Worm (Caenorhabditis elegans): ENCODE results near the gene flp-10.
A peak's percentile ranks its signal among the peaks of the same experiment; 100 is the strongest.

flp-10 gene

DNA sequence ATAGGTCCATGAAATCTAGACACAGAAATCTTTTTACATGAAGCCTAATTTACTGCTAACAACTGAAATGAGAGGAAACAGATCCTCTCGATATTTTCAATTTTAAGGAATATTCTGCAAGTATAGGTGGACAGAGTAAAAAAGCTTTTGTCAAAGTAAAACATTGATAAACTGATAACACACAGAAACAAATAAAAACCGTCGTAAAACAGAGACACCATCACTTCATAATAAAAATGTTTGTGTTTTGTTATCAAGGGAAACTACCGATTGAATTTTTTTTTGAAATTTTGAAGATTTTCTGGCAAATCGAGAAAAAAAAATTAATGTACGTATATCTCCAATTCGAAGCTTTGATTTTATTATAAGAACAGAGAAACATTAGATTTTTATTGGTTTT, 12.5 kb downstream of the flp-10 start (continued):
- TF ChIP-seq zag-1 (tag; optimal IDR thresholded peaks at IDR 0.05) = no peak
- TF ChIP-seq nhr-77 (tag; optimal IDR thresholded peaks at IDR 0.05) = peak; percentile 6
- TF ChIP-seq ceh-44 (GFP tag; IDR thresholded peaks at IDR 0.05) = no peak
- TF ChIP-seq nhr-237 (tag; optimal IDR thresholded peaks at IDR 0.05) = no peak
- no peak for TF ChIP-seq lin-1 (GFP tag; IDR thresholded peaks at IDR 0.05)
- no peak for TF ChIP-seq gei-8 (GFP tag; optimal IDR thresholded peaks at IDR 0.05)
- no peak for TF ChIP-seq nhr-41 (GFP tag; IDR thresholded peaks at IDR 0.05)
- no peak for TF ChIP-seq F49E8.2 (tag; optimal IDR thresholded peaks at IDR 0.05; ENCODE audit: borderline replicate concordance)

DNA sequence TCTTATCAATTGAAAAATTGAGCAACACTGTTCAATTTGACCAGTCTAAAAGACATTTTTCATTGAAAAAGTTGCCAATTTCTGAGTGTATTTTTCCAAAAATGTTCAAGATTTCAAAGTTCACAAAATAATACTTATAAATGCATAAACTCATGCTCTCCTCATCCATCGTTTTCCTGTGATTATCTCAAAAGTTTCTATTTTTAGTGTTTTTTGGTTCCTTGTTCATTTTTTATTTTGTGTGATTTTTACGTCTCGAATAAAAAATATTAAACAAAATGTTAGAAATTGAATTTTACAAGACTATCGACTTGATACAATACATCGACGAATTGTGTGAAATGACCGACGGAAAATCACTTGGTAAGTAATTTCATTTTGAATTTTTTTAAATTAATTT, 13.0 kb downstream of the flp-10 start, which contains the start of gene atic-1:
Gene atic-1 (plus strand): TSS at position 301 of the 400 bp plus-strand sequence.
- TF ChIP-seq ama-1 (optimal IDR thresholded peaks at IDR 0.05) (no peak), lsy-2 (tag; optimal IDR thresholded peaks at IDR 0.05) (no peak), Y5F2A.4 (GFP tag; optimal IDR thresholded peaks at IDR 0.05) (no peak), ceh-32 (tag; optimal IDR thresholded peaks at IDR 0.05; ENCODE audit: poor library complexity) (no peak), daf-16 (GFP tag; optimal IDR thresholded peaks at IDR 0.05) (no peak), daf-16 (tag; optimal IDR thresholded peaks at IDR 0.05) (no peak), ceh-44 (GFP tag; IDR thresholded peaks at IDR 0.05) (no peak), nhr-11 (tag; optimal IDR thresholded peaks at IDR 0.05) (no peak), nhr-25 (tag; optimal IDR thresholded peaks at IDR 0.05; ENCODE audit: borderline replicate concordance, insufficient read depth) (no peak)

DNA sequence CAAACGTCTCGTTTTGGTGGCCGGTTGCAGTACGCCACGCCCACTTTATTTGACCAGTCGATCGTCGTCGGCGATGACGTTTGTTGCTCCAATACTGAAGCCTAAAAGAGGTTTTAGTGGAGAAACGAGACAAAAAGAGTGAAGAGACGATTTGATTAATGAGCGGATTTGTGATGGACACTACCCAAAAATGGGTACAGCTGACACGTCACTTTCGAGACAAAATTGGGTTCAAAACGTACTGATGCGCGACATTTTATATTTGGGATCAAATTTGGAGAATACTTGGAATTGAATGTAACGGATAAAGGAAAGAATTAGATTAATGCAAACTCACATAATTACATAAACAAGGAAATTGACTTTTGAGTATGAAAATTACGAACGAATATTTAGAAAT, 28.7 kb downstream of the flp-10 start, which contains the start of gene ilys-4:
Gene ilys-4 (minus strand): TSS at position 101 of the 400 bp plus-strand sequence.
- TF ChIP-seq duxl-1 (tag; optimal IDR thresholded peaks at IDR 0.05; ENCODE audit: poor library complexity) = no peak
- no peak for TF ChIP-seq ceh-20 (GFP tag; IDR thresholded peaks at IDR 0.05)
- TF ChIP-seq mep-1 (tag; optimal IDR thresholded peaks at IDR 0.05) = no peak
- TF ChIP-seq Y75B8A.6 (GFP tag; IDR thresholded peaks at IDR 0.05) = no peak
- no peak for TF ChIP-seq pqm-1 (tag; optimal IDR thresholded peaks at IDR 0.05)
- no peak for TF ChIP-seq arid-1 (GFP tag; conservative IDR thresholded peaks at IDR 0.05)
- TF ChIP-seq dmd-9 (GFP tag; IDR thresholded peaks at IDR 0.05) = no peak
- TF ChIP-seq lin-29 (GFP tag; IDR thresholded peaks at IDR 0.05) = no peak
- no peak for TF ChIP-seq gei-8 (GFP tag; optimal IDR thresholded peaks at IDR 0.05)
- TF ChIP-seq ces-1 (GFP tag; optimal IDR thresholded peaks at IDR 0.05) = no peak
- TF ChIP-seq mxl-3 (GFP tag; optimal IDR thresholded peaks at IDR 0.05) = no peak
- TF ChIP-seq php-3 (GFP tag; IDR thresholded peaks at IDR 0.05) = no peak

DNA sequence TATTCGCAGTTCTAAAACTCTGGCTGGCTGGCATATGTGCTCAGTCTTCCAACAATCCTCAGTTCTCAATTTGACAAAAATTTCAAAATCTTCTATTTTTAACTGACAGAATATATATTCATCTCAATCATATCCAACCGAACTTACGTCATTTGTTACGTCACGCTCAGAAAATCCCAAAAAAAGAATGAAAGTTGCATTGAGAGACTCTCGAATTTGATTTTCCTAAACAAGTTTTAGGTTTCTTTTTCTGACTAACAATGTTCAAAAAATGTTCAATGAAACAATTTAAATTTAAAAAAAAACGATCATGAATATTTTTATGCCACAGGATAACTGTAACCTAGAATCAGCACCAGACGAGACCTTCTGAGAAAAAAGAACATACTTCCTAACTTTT, 29.2 kb downstream of the flp-10 start:
- TF ChIP-seq aly-2 (tag; optimal IDR thresholded peaks at IDR 0.05) (no peak), F26F4.8 (GFP tag; conservative IDR thresholded peaks at IDR 0.05) (no peak), nhr-77 (tag; optimal IDR thresholded peaks at IDR 0.05) (no peak), spr-3 (GFP tag; optimal IDR thresholded peaks at IDR 0.05) (no peak), snpc-1.2 (GFP tag; IDR thresholded peaks at IDR 0.05) (no peak), ctbp-1 (GFP tag; IDR thresholded peaks at IDR 0.05) (no peak), daf-8 (GFP tag; IDR thresholded peaks at IDR 0.05) (no peak), nhr-11 (tag; optimal IDR thresholded peaks at IDR 0.05) (no peak), nhr-28 (tag; optimal IDR thresholded peaks at IDR 0.05) (no peak), ces-1 (GFP tag; optimal IDR thresholded peaks at IDR 0.05) (peak; percentile 53), fkh-10 (GFP tag; optimal IDR thresholded peaks at IDR 0.05) (peak; percentile 53), skn-1 (tag; optimal IDR thresholded peaks at IDR 0.05) (no peak), nhr-42 (GFP tag; IDR thresholded peaks at IDR 0.05) (no peak)
